Worm (Caenorhabditis elegans): ENCODE measurements around the gene B0464.9.

- TF ChIP-seq him-1 (tag; optimal IDR thresholded peaks at IDR 0.05) (no peak), dao-5 (tag; optimal IDR thresholded peaks at IDR 0.05) (no peak)
Measured at ce11 chrIII:9471996-9472395, 6.4 kb downstream of the B0464.9 start.

Data from whole organism, L4/young adult.